Worm (Caenorhabditis elegans) whole organism, L2 larva: Measurements from ENCODE around the gene K04F1.8.

Source experiments
- F13H6.1 ChIP-seq: sonication (generic microtip); optimal IDR thresholded peaks from 2 replicates; lab custom pipeline; 2016; ENCODE audit warnings: missing genetic modification characterization, missing compliant biosample characterization
- aly-2 ChIP-seq: fragments of 150-350 bp; optimal IDR thresholded peaks from 2 replicates; lab custom pipeline; 2014; ENCODE audit warnings: missing biosample characterization, missing genetic modification characterization
- ama-1 ChIP-seq: fragments of 150-350 bp; optimal IDR thresholded peaks from 2 replicates; lab custom pipeline; 2018; ENCODE audit warnings: inconsistent platforms
- egl-27 ChIP-seq: sonication (generic microtip); optimal IDR thresholded peaks from 3 replicates; lab custom pipeline; 2017; ENCODE audit warnings: missing biosample characterization, missing genetic modification reagents, missing genetic modification characterization
- lin-11 ChIP-seq: fragments of 150-350 bp; sonication (generic microtip); optimal IDR thresholded peaks from 2 replicates; lab custom pipeline; 2014; ENCODE audit warnings: missing biosample characterization, missing genetic modification characterization, inconsistent platforms, mixed read lengths
- lin-39 ChIP-seq: fragments of 150-350 bp; optimal IDR thresholded peaks from 2 replicates; lab custom pipeline; 2014; ENCODE audit warnings: missing biosample characterization, missing genetic modification reagents, missing genetic modification characterization
- nhr-11 ChIP-seq: fragments of 150-350 bp; optimal IDR thresholded peaks from 2 replicates; lab custom pipeline; 2014; ENCODE audit warnings: missing biosample characterization, missing genetic modification characterization
- nhr-25 ChIP-seq: fragments of 150-350 bp; sonication (generic microtip); optimal IDR thresholded peaks from 3 replicates; lab custom pipeline; 2014; ENCODE audit warnings: missing biosample characterization, missing genetic modification characterization
- skn-1 ChIP-seq: sonication (generic microtip); optimal IDR thresholded peaks from 2 replicates; lab custom pipeline; 2017; ENCODE audit warnings: missing biosample characterization, missing genetic modification characterization

ce11 chrV:1698400-1698799 lies 31.4 kb downstream of the K04F1.8 start:
- TF ChIP-seq egl-27 (tag; lab: Kevin White, UChicago), result no peak
- no peak for TF ChIP-seq skn-1
- TF ChIP-seq lin-39 (tag; lab: Kevin White, UChicago), result no peak
- TF ChIP-seq F13H6.1 (tag; lab: Kevin White, UChicago), result no peak
- no peak for TF ChIP-seq nhr-11
- TF ChIP-seq lin-11, result no peak
- no peak for TF ChIP-seq ama-1 (lab: Kevin White, UChicago)
- TF ChIP-seq aly-2 (tag; lab: Kevin White, UChicago), result no peak
- TF ChIP-seq nhr-25 (tag; lab: Kevin White, UChicago), result no peak
